Fruit fly (Drosophila melanogaster) whole organism, embryonic: ENCODE data around the gene CG33332.

Source experiments
- Bgb ChIP-seq: fragments of 200-800 bp; sonication (Bioruptor generic); IDR thresholded peaks from 2 replicates; pipeline ENCODE4 v1.3.6; 2022; ENCODE audit warnings: missing biosample characterization, missing genetic modification characterization; ENCODE audit not compliant: partially characterized antibody
- CG10366 ChIP-seq: fragments of 200-800 bp; sonication (Bioruptor generic); IDR thresholded peaks from 2 replicates; pipeline ENCODE4 v1.3.6; 2022; ENCODE audit warnings: missing biosample characterization, missing genetic modification characterization
- CG12659 ChIP-seq: fragments of 200-800 bp; sonication (Bioruptor generic); optimal IDR thresholded peaks from 3 replicates; lab custom pipeline; 2017; ENCODE audit warnings: mild to moderate bottlenecking, missing biosample characterization, missing genetic modification reagents, missing genetic modification characterization
- CG12744 ChIP-seq: fragments of 200-800 bp; sonication (Bioruptor generic); optimal IDR thresholded peaks from 2 replicates; lab custom pipeline; 2016; ENCODE audit warnings: missing biosample characterization, missing genetic modification characterization
- CG12769 ChIP-seq: fragments of 200-800 bp; sonication (Bioruptor generic); optimal IDR thresholded peaks from 2 replicates; lab custom pipeline; 2019; ENCODE audit warnings: missing biosample characterization, mild to moderate bottlenecking, missing genetic modification characterization, moderate library complexity
- CG13123 ChIP-seq: fragments of 200-800 bp; sonication (Bioruptor generic); optimal IDR thresholded peaks from 2 replicates; lab custom pipeline; 2016; ENCODE audit warnings: missing biosample characterization, missing genetic modification characterization
- CG13775 ChIP-seq: fragments of 200-800 bp; sonication (Bioruptor generic); optimal IDR thresholded peaks from 3 replicates; lab custom pipeline; 2017; ENCODE audit warnings: missing biosample characterization, mild to moderate bottlenecking, missing genetic modification characterization
- CG14667 ChIP-seq: fragments of 200-800 bp; sonication (Bioruptor generic); IDR thresholded peaks from 2 replicates; pipeline ENCODE4 v1.3.6; 2022; ENCODE audit warnings: missing biosample characterization, missing genetic modification characterization
- CG14710 ChIP-seq: fragments of 200-800 bp; sonication (Bioruptor generic); optimal IDR thresholded peaks from 3 replicates; lab custom pipeline; 2019; ENCODE audit warnings: missing biosample characterization, mild to moderate bottlenecking, missing genetic modification characterization, moderate library complexity
- CG1529 ChIP-seq: fragments of 200-800 bp; sonication (Bioruptor generic); optimal IDR thresholded peaks from 3 replicates; lab custom pipeline; 2018; ENCODE audit warnings: missing biosample characterization, missing genetic modification characterization
- CG18619 ChIP-seq: fragments of 200-800 bp; sonication (Bioruptor generic); optimal IDR thresholded peaks from 3 replicates; lab custom pipeline; 2017; ENCODE audit warnings: missing biosample characterization, mild to moderate bottlenecking, missing genetic modification characterization
- CG2116 ChIP-seq: fragments of 200-800 bp; sonication (Bioruptor generic); optimal IDR thresholded peaks from 3 replicates; lab custom pipeline; 2018; ENCODE audit warnings: missing biosample characterization, mild to moderate bottlenecking, missing genetic modification characterization
- CG2199 ChIP-seq: fragments of 200-800 bp; sonication (Bioruptor generic); IDR thresholded peaks from 3 replicates; pipeline ENCODE4 v1.3.6; 2022; ENCODE audit warnings: missing biosample characterization, missing genetic modification characterization
- CG2712 ChIP-seq: fragments of 200-800 bp; optimal IDR thresholded peaks from 3 replicates; lab custom pipeline; 2019; ENCODE audit warnings: missing biosample characterization, mild to moderate bottlenecking, missing genetic modification characterization, moderate library complexity
- CG3065 ChIP-seq: fragments of 200-800 bp; sonication (Bioruptor generic); optimal IDR thresholded peaks from 2 replicates; lab custom pipeline; 2016; ENCODE audit warnings: missing biosample characterization, missing genetic modification characterization
- CG31224 ChIP-seq: fragments of 200-800 bp; sonication (Bioruptor generic); IDR thresholded peaks from 2 replicates; pipeline ENCODE4 v1.3.6; 2022; ENCODE audit warnings: missing biosample characterization, missing genetic modification characterization
- CG32772 ChIP-seq: fragments of 200-800 bp; sonication (Bioruptor generic); IDR thresholded peaks from 2 replicates; pipeline ENCODE4 v1.3.6; 2022; ENCODE audit warnings: missing biosample characterization, missing genetic modification characterization
- CG33557 ChIP-seq: fragments of 200-800 bp; sonication (Bioruptor generic); optimal IDR thresholded peaks from 2 replicates; lab custom pipeline; 2019; ENCODE audit warnings: missing biosample characterization, mild to moderate bottlenecking, missing genetic modification characterization, moderate library complexity
- CG4424 ChIP-seq: fragments of 200-800 bp; sonication (Bioruptor generic); optimal IDR thresholded peaks from 3 replicates; lab custom pipeline; 2016; ENCODE audit warnings: missing biosample characterization, missing genetic modification characterization
- CG4730 ChIP-seq: fragments of 200-800 bp; sonication (Bioruptor generic); IDR thresholded peaks from 2 replicates; pipeline ENCODE4 v1.3.6; 2022; ENCODE audit warnings: missing biosample characterization, missing genetic modification characterization
- CG6791 ChIP-seq: fragments of 200-800 bp; sonication (Bioruptor generic); IDR thresholded peaks from 3 replicates; pipeline ENCODE4 v1.3.6; 2022; ENCODE audit warnings: missing biosample characterization, missing genetic modification characterization; ENCODE audit not compliant: partially characterized antibody
- CG7839 ChIP-seq: fragments of 200-800 bp; sonication (Bioruptor generic); optimal IDR thresholded peaks from 3 replicates; lab custom pipeline; 2018; ENCODE audit warnings: missing biosample characterization, mild to moderate bottlenecking, missing genetic modification characterization, moderate library complexity
- CG9817 ChIP-seq: fragments of 200-800 bp; sonication (Bioruptor generic); optimal IDR thresholded peaks from 2 replicates; lab custom pipeline; 2018; ENCODE audit warnings: missing biosample characterization, mild to moderate bottlenecking, missing genetic modification characterization, moderate library complexity
- CrebB ChIP-seq: fragments of 200-800 bp; sonication (Bioruptor generic); optimal IDR thresholded peaks from 3 replicates; lab custom pipeline; 2018; ENCODE audit warnings: missing biosample characterization, mild to moderate bottlenecking, missing genetic modification characterization
- Hand ChIP-seq: fragments of 200-800 bp; sonication (Bioruptor generic); optimal IDR thresholded peaks from 2 replicates; lab custom pipeline; 2017; ENCODE audit warnings: mild to moderate bottlenecking, missing biosample characterization, missing genetic modification reagents, missing genetic modification characterization
- Hmx ChIP-seq: fragments of 200-800 bp; sonication (Bioruptor generic); optimal IDR thresholded peaks from 2 replicates; lab custom pipeline; 2016; ENCODE audit warnings: missing biosample characterization, missing genetic modification characterization
- Hsf ChIP-seq: fragments of 200-800 bp; sonication (Bioruptor generic); optimal IDR thresholded peaks from 3 replicates; lab custom pipeline; 2016; ENCODE audit warnings: missing biosample characterization, missing genetic modification characterization
- PHDP ChIP-seq: fragments of 200-800 bp; sonication (Bioruptor generic); optimal IDR thresholded peaks from 3 replicates; lab custom pipeline; 2018; ENCODE audit warnings: missing biosample characterization, mild to moderate bottlenecking, missing genetic modification characterization, moderate library complexity
- Rx ChIP-seq: fragments of 200-800 bp; sonication (Bioruptor generic); IDR thresholded peaks from 2 replicates; pipeline ENCODE4 v1.3.6; 2022; ENCODE audit warnings: missing biosample characterization, missing genetic modification characterization
- Vsx1 ChIP-seq: fragments of 200-800 bp; sonication (Bioruptor generic); optimal IDR thresholded peaks from 2 replicates; lab custom pipeline; 2017; ENCODE audit warnings: missing biosample characterization, mild to moderate bottlenecking, missing genetic modification characterization, missing genetic modification reagents
- YL-1 ChIP-seq: fragments of 200-800 bp; sonication (Bioruptor generic); optimal IDR thresholded peaks from 3 replicates; lab custom pipeline; 2017; ENCODE audit warnings: missing biosample characterization, mild to moderate bottlenecking, missing genetic modification characterization
- aop ChIP-seq: fragments of 200-800 bp; sonication (Bioruptor generic); IDR thresholded peaks from 2 replicates; pipeline ENCODE4 v1.3.6; 2022; ENCODE audit warnings: missing biosample characterization, missing genetic modification characterization
- ase ChIP-seq: fragments of 200-800 bp; sonication (Bioruptor generic); IDR thresholded peaks from 3 replicates; pipeline ENCODE4 v1.3.6; 2022; ENCODE audit warnings: missing biosample characterization, missing genetic modification characterization
- bab2 ChIP-seq: fragments of 200-800 bp; sonication (Bioruptor generic); optimal IDR thresholded peaks from 2 replicates; lab custom pipeline; 2016; ENCODE audit warnings: missing biosample characterization, missing genetic modification characterization
- bsh ChIP-seq, 2 experiments: fragments of 200-800 bp; sonication (Bioruptor generic); optimal IDR thresholded peaks; 2 replicates each; lab custom pipeline; 2017 to 2018; ENCODE audit warnings: mild to moderate bottlenecking in 2 of 2, missing biosample characterization in 2 of 2, missing genetic modification characterization in 2 of 2, moderate library complexity in 1 of 2
- cad ChIP-seq: fragments of >200 bp; optimal IDR thresholded peaks from 2 replicates; lab custom pipeline; 2017; ENCODE audit warnings: missing biosample characterization, missing genetic modification characterization
- cato ChIP-seq: fragments of 200-800 bp; sonication (Bioruptor generic); optimal IDR thresholded peaks from 2 replicates; lab custom pipeline; 2016; ENCODE audit warnings: missing biosample characterization, missing genetic modification characterization, borderline replicate concordance
- caup ChIP-seq: fragments of 200-800 bp; sonication (Bioruptor generic); optimal IDR thresholded peaks from 3 replicates; lab custom pipeline; 2017; ENCODE audit warnings: missing biosample characterization, mild to moderate bottlenecking, missing genetic modification characterization, moderate library complexity; ENCODE audit not compliant: severe bottlenecking
- ci ChIP-seq: fragments of 200-800 bp; sonication (Bioruptor generic); IDR thresholded peaks from 3 replicates; pipeline ENCODE4 v1.3.6; 2022; ENCODE audit warnings: missing biosample characterization, missing genetic modification characterization
- en ChIP-seq: fragments of 200-800 bp; sonication (Bioruptor generic); optimal IDR thresholded peaks from 2 replicates; lab custom pipeline; 2016; ENCODE audit warnings: missing biosample characterization, missing genetic modification characterization
- eyg ChIP-seq: fragments of 200-800 bp; sonication (Bioruptor generic); optimal IDR thresholded peaks from 3 replicates; lab custom pipeline; 2016; ENCODE audit warnings: missing biosample characterization, missing genetic modification characterization
- hth ChIP-seq: fragments of >200 bp; optimal IDR thresholded peaks from 2 replicates; lab custom pipeline; 2017; ENCODE audit warnings: inconsistent platforms
- lilli ChIP-seq: fragments of 200-800 bp; sonication (Bioruptor generic); optimal IDR thresholded peaks from 3 replicates; lab custom pipeline; 2016; ENCODE audit warnings: missing biosample characterization, missing genetic modification characterization
- nmo ChIP-seq: fragments of 200-800 bp; sonication (Bioruptor generic); optimal IDR thresholded peaks from 2 replicates; lab custom pipeline; 2018; ENCODE audit warnings: missing biosample characterization, mild to moderate bottlenecking, missing genetic modification characterization, moderate library complexity
- org-1 ChIP-seq: fragments of 200-800 bp; sonication (Bioruptor generic); optimal IDR thresholded peaks from 2 replicates; lab custom pipeline; 2017; ENCODE audit warnings: missing biosample characterization, missing genetic modification characterization
- schlank ChIP-seq: fragments of 200-800 bp; sonication (Bioruptor generic); optimal IDR thresholded peaks from 2 replicates; lab custom pipeline; 2018; ENCODE audit warnings: missing biosample characterization, mild to moderate bottlenecking, missing genetic modification characterization
- shn ChIP-seq: fragments of 200-800 bp; sonication (Bioruptor generic); optimal IDR thresholded peaks from 3 replicates; lab custom pipeline; 2016; ENCODE audit warnings: missing biosample characterization, missing genetic modification characterization
- sob ChIP-seq: fragments of 200-800 bp; sonication (Bioruptor generic); IDR thresholded peaks from 2 replicates; pipeline ENCODE4 v1.3.6; 2022; ENCODE audit warnings: missing biosample characterization, missing genetic modification characterization
- sqz ChIP-seq: fragments of 200-800 bp; sonication (Bioruptor generic); optimal IDR thresholded peaks from 3 replicates; lab custom pipeline; 2018; ENCODE audit warnings: missing biosample characterization, mild to moderate bottlenecking, missing genetic modification characterization
- tup ChIP-seq: fragments of 200-800 bp; sonication (Bioruptor generic); optimal IDR thresholded peaks from 2 replicates; lab custom pipeline; 2016; ENCODE audit warnings: missing biosample characterization, mild to moderate bottlenecking, missing genetic modification characterization, moderate library complexity
- yki ChIP-seq: fragments of >200 bp; optimal IDR thresholded peaks from 3 replicates; lab custom pipeline; 2018

Gene CG33332

dm6 chr3R:14886011-14886534 lies at the start of gene CG33332, which contains the start of the genes Rrp6 and CG33331 (continued):
- TF ChIP-seq eyg (GFP tag; lab: Kevin White, UChicago) = no peak
- peak; percentile 54 for TF ChIP-seq cato
- TF ChIP-seq CG13123 (GFP tag; lab: Kevin White, UChicago) = peak; percentile 44
- peak; percentile 99 for TF ChIP-seq CG14710
- TF ChIP-seq CG4730 (GFP tag; lab: Robert Waterston, UW) = no peak
- peak; percentile 77 for TF ChIP-seq nmo
- no peak for TF ChIP-seq ase (GFP tag; lab: Robert Waterston, UW)
- TF ChIP-seq Hsf (GFP tag; lab: Kevin White, UChicago) = peak; percentile 66
- TF ChIP-seq CG33557 = peak; percentile 45
- peak; percentile 47 for TF ChIP-seq CG32772 (GFP tag; lab: Robert Waterston, UW)
- peak; percentile 26 for TF ChIP-seq org-1 (GFP tag; lab: Kevin White, UChicago)
- TF ChIP-seq bab2 (GFP tag; lab: Kevin White, UChicago) = peak; percentile 53
- peak; percentile 84 for TF ChIP-seq CG9817 (tag; lab: Kevin White, UChicago)
- TF ChIP-seq lilli = peak; percentile 79
- TF ChIP-seq CG18619 (GFP tag; lab: Kevin White, UChicago) = peak; percentile 74
- TF ChIP-seq ci = peak; percentile 66; the same call in 1 of the 3 replicates
- peak; percentile 79 for TF ChIP-seq YL-1 (GFP tag; lab: Kevin White, UChicago)
- no peak for TF ChIP-seq en
- TF ChIP-seq tup (GFP tag; lab: Kevin White, UChicago) = peak; percentile 40
- peak; percentile 71 for TF ChIP-seq CG6791
- TF ChIP-seq CG13775 = peak; percentile 68
- TF ChIP-seq CG14667 (GFP tag; lab: Robert Waterston, UW) = peak; percentile 40; the same call in 1 of the 2 replicates
- TF ChIP-seq sqz (GFP tag; lab: Kevin White, UChicago) = no peak
- TF ChIP-seq yki = no peak
- no peak for TF ChIP-seq aop (GFP tag; lab: Robert Waterston, UW)
- TF ChIP-seq CG2712 (tag; lab: Kevin White, UChicago) = peak; percentile 78
- TF ChIP-seq Hmx (GFP tag; lab: Kevin White, UChicago) = no peak
- TF ChIP-seq hth (lab: Kevin White, UChicago) = no peak
- peak; percentile 36 for TF ChIP-seq CG3065 (GFP tag; lab: Kevin White, UChicago)
- peak; percentile 71 for TF ChIP-seq PHDP (tag; lab: Kevin White, UChicago)
- TF ChIP-seq Hand (GFP tag; lab: Kevin White, UChicago) = peak; percentile 37
- TF ChIP-seq CG2116 = peak; percentile 92
- TF ChIP-seq Bgb (GFP tag; lab: Robert Waterston, UW) = peak; percentile 58
- no peak for TF ChIP-seq CG7839 (tag; lab: Kevin White, UChicago)
- TF ChIP-seq caup (GFP tag; lab: Kevin White, UChicago) = peak; percentile 71
- peak; percentile 80 for TF ChIP-seq sob
- peak; percentile 59 for TF ChIP-seq shn (GFP tag; lab: Kevin White, UChicago)
- TF ChIP-seq CG31224 = peak; percentile 48; the same call in 1 of the 2 replicates
- peak; percentile 56 for TF ChIP-seq CG10366 (GFP tag; lab: Robert Waterston, UW)
- no peak for TF ChIP-seq Vsx1
- TF ChIP-seq CG12769 (tag; lab: Kevin White, UChicago) = no peak
- no peak for TF ChIP-seq CG12744
- TF ChIP-seq Rx (GFP tag; lab: Robert Waterston, UW) = no peak
- TF ChIP-seq CG4424 = peak; percentile 61
- TF ChIP-seq CrebB (tag; lab: Kevin White, UChicago) = no peak
- no peak for TF ChIP-seq cad (GFP tag; lab: Kevin White, UChicago)
- peak; percentile 90 for TF ChIP-seq CG12659 (GFP tag; lab: Kevin White, UChicago)
- TF ChIP-seq CG1529 (GFP tag; lab: Kevin White, UChicago) = no peak
- TF ChIP-seq CG2199 (GFP tag; lab: Robert Waterston, UW) = no peak
- TF ChIP-seq bsh (GFP tag; optimal IDR thresholded peaks at IDR 0.05; lab: Kevin White, UChicago) = peak in 1 of 2 experiments; percentile 63
- peak; percentile 47 for TF ChIP-seq schlank (tag; lab: Kevin White, UChicago)
